Worm (Caenorhabditis elegans): ENCODE data around the gene srt-37.

- TF ChIP-seq him-1 (tag; optimal IDR thresholded peaks at IDR 0.05) (no peak), W03F9.2 (tag; optimal IDR thresholded peaks at IDR 0.05) (no peak)
Measured at ce11 chrV:4260090-4260489, 21.5 kb downstream of the srt-37 start, which contains the start of gene srt-3.
